3 fruit fly cellular contexts compared by ENCODE assay signal in the genomic region with DNA sequence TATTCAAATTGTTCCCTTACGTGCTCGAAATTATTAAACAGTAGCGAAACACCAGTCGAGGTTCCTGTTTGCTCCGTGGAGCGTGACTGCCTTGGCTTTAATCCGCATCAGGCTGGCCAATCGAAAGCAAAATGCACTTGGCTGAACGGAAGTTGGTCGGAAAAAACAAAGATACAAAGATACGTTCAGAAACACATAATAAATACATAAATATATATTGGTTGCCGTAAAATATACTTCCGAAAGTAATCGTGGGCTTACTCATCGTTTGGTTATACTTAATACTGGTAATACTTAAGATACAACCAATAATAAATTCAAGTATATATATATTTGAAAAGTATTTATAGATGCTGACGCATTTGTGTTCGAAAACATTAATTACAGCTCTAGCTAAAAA.
TF ChIP-seq lines count a peak whose summit lies in the region.

Gene psd (minus strand): TSS at position 101 of the 400 bp plus-strand sequence.

- TF ChIP-seq CTCF in whole organism, embryonic (GFP tag; optimal IDR thresholded peaks at IDR 0.05; lab: Kevin White, UChicago) = no peak

TF ChIP-seq in whole organism, embryonic, 481 proteins besides CTCF, POLR2A, EP300 and RAD21:
- no peak for TF ChIP-seq Vsx1 (GFP tag; optimal IDR thresholded peaks at IDR 0.05; lab: Kevin White, UChicago)
- no peak for TF ChIP-seq lov (optimal IDR thresholded peaks at IDR 0.05; lab: Kevin White, UChicago)
- 0 out of 3 replicates have a peak, but pooled peaks have one; percentile 26 for TF ChIP-seq lov (GFP tag; IDR thresholded peaks at IDR 0.05; lab: Robert Waterston, UW)

TF ChIP-seq in whole organism, prepupa, 60 proteins besides CTCF, POLR2A, EP300 and RAD21:
- peak; percentile 48 for TF ChIP-seq Eip78C (GFP tag; lab: Kevin White, UChicago)
- TF ChIP-seq CG3032 (tag; optimal IDR thresholded peaks at IDR 0.05; lab: Kevin White, UChicago) = no peak
- TF ChIP-seq CG16779 (tag; optimal IDR thresholded peaks at IDR 0.05; lab: Kevin White, UChicago) = no peak

TF ChIP-seq in whole organism, pupa, 21 proteins besides CTCF, POLR2A, EP300 and RAD21:
- TF ChIP-seq CG15710 (tag; optimal IDR thresholded peaks at IDR 0.05; lab: Kevin White, UChicago) (no peak), EcR (GFP tag; optimal IDR thresholded peaks at IDR 0.05; lab: Kevin White, UChicago) (peak; percentile 52)
